Worm (Caenorhabditis elegans) whole organism, mixed stage, embryonic: Measurements from ENCODE around the gene lpd-9.

Source experiments
- bed-3 ChIP-seq: fragments of 200-800 bp; sonication (Bioruptor generic); optimal IDR thresholded peaks from 3 replicates; lab custom pipeline; 2018; ENCODE audit warnings: mild to moderate bottlenecking, missing genetic modification characterization, moderate library complexity, missing compliant biosample characterization
- pha-4 ChIP-seq: fragments of 150-350 bp; optimal IDR thresholded peaks from 2 replicates; lab custom pipeline; 2018; ENCODE audit warnings: missing biosample characterization, missing genetic modification reagents, missing genetic modification characterization
- unc-39 ChIP-seq: fragments of 150-350 bp; optimal IDR thresholded peaks from 2 replicates; lab custom pipeline; 2014; ENCODE audit warnings: missing biosample characterization, missing genetic modification characterization
- unc-62 ChIP-seq: fragments of 150-350 bp; optimal IDR thresholded peaks from 2 replicates; lab custom pipeline; 2014; ENCODE audit warnings: missing biosample characterization, missing genetic modification reagents, missing genetic modification characterization

- TF ChIP-seq unc-39 (tag; lab: Kevin White, UChicago) (no peak), pha-4 (tag; lab: Kevin White, UChicago) (no peak), bed-3 (GFP tag; lab: Kevin White, UChicago) (no peak), unc-62 (GFP tag; lab: Kevin White, UChicago) (no peak)
These were observed 29.4 kb upstream of the lpd-9 start, which contains the start of gene F32G8.2 for ce11 chrV:10549717-10550116.
